Worm (Caenorhabditis elegans) whole organism, L3 larva: ENCODE measurements around the gene tmed-4.

Experiments used
- ceh-82 ChIP-seq: fragments of 150-350 bp; optimal IDR thresholded peaks from 2 replicates; lab custom pipeline; 2014; ENCODE audit warnings: missing biosample characterization, missing genetic modification characterization
- elt-2 ChIP-seq: sonication (generic microtip); optimal IDR thresholded peaks from 2 replicates; lab custom pipeline; 2016; ENCODE audit warnings: missing genetic modification reagents, mild to moderate bottlenecking, missing genetic modification characterization, missing compliant biosample characterization
- fkh-10 ChIP-seq: sonication (generic microtip); optimal IDR thresholded peaks from 2 replicates; lab custom pipeline; 2017; ENCODE audit warnings: missing biosample characterization, missing genetic modification reagents, missing genetic modification characterization
- nhr-12 ChIP-seq: fragments of 150-350 bp; optimal IDR thresholded peaks from 2 replicates; lab custom pipeline; 2014; ENCODE audit warnings: missing biosample characterization, missing genetic modification characterization
- snpc-4 ChIP-seq: fragments of 150-350 bp; optimal IDR thresholded peaks from 2 replicates; lab custom pipeline; 2014; ENCODE audit warnings: missing biosample characterization, missing genetic modification characterization

- TF ChIP-seq fkh-10 (GFP tag; lab: Kevin White, UChicago) (no peak), snpc-4 (tag; lab: Kevin White, UChicago) (no peak), elt-2 (no peak), nhr-12 (tag; lab: Kevin White, UChicago) (no peak), ceh-82 (no peak)
These were observed 49.4 kb upstream of the tmed-4 start for ce11 chrV:19998203-19998836.
